Worm (Caenorhabditis elegans) whole organism, young adult: Measurements from ENCODE around the gene C25H3.7.

ENCODE experiments used
- Y53G8AR.9 ChIP-seq: fragments of 200-800 bp; sonication (Bioruptor generic); conservative IDR thresholded peaks from 2 replicates; pipeline ENCODE4 v1.3.6; 2022; ENCODE audit warnings: missing genetic modification reagents, missing genetic modification characterization, missing compliant biosample characterization
- ceh-27 ChIP-seq: fragments of 200-800 bp; sonication (Bioruptor generic); optimal IDR thresholded peaks from 2 replicates; lab custom pipeline; 2018; ENCODE audit warnings: mild to moderate bottlenecking, missing genetic modification characterization, moderate library complexity, missing compliant biosample characterization
- nhr-120 ChIP-seq: fragments of 200-800 bp; sonication (Bioruptor generic); IDR thresholded peaks from 2 replicates; pipeline ENCODE4 v1.3.6; 2022; ENCODE audit warnings: missing genetic modification characterization, missing compliant biosample characterization
- snpc-4 ChIP-seq, 5 experiments: fragments of 150-350 bp in 1 of 5; sonication (generic microtip) in 4 of 5; optimal IDR thresholded peaks; 2 replicates each; lab custom pipeline; 2014 to 2018; ENCODE audit warnings: missing genetic modification characterization in 5 of 5, missing biosample characterization in 3 of 5, antibody characterized with exemption in 2 of 5, mild to moderate bottlenecking in 2 of 5, missing compliant biosample characterization in 2 of 5, missing genotype in 2 of 5, moderate library complexity in 2 of 5, missing genetic modification reagents in 1 of 5

DNA sequence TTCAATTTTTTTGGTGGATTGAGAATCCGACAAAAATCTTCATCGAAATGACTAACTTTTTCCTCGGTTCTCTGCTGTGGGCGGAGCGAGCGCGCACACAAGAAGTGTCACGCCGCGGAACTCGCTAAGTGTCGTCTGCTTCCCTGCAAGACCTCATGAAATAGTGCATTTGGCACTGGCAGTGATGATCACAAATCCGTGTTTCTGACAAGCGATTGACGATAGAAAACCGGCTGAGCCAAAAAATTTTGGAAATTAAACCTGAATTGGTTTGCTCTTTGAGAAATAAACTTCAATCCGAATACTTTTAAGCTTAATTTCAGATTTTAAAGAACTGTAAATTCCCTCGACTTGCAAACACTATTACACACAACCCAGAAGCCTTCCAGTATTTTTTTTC lies 32.8 kb upstream of the C25H3.7 start:
- no peak for TF ChIP-seq nhr-120 (GFP tag; lab: Robert Waterston, UW)
- TF ChIP-seq ceh-27 (GFP tag; lab: Kevin White, UChicago): peak; percentile 9
- peak; percentile 72; the same call in 1 of the 2 replicates for TF ChIP-seq Y53G8AR.9
- peak; percentile 97 for TF ChIP-seq snpc-4 (GFP tag; optimal IDR thresholded peaks at IDR 0.05; lab: Kevin White, UChicago)
- peak; percentile 98 to 99 (median 98) for TF ChIP-seq snpc-4 (tag; optimal IDR thresholded peaks at IDR 0.05; lab: Kevin White, UChicago)
